Worm (Caenorhabditis elegans) whole organism, late embryonic: ENCODE measurements around the gene nspb-2.

Experiments
- Y22D7AL.16 ChIP-seq: sonication (generic microtip); optimal IDR thresholded peaks from 2 replicates; lab custom pipeline; 2016; ENCODE audit warnings: missing genetic modification characterization, missing compliant biosample characterization
- ceh-31 ChIP-seq: sonication (generic microtip); optimal IDR thresholded peaks from 2 replicates; lab custom pipeline; 2016; ENCODE audit warnings: missing genetic modification characterization, missing compliant biosample characterization
- dmd-4 ChIP-seq: sonication (generic microtip); optimal IDR thresholded peaks from 2 replicates; lab custom pipeline; 2016; ENCODE audit warnings: borderline replicate concordance, missing genetic modification characterization, missing compliant biosample characterization
- fax-1 ChIP-seq: sonication (generic microtip); optimal IDR thresholded peaks from 2 replicates; lab custom pipeline; 2016; ENCODE audit warnings: missing genotype, missing genetic modification characterization, missing compliant biosample characterization
- fkh-6 ChIP-seq: sonication (generic microtip); optimal IDR thresholded peaks from 2 replicates; lab custom pipeline; 2016; ENCODE audit warnings: missing genetic modification characterization, missing compliant biosample characterization
- lin-11 ChIP-seq: fragments of 200-800 bp; sonication (Bioruptor generic); optimal IDR thresholded peaks from 2 replicates; lab custom pipeline; 2018; ENCODE audit warnings: mild to moderate bottlenecking, missing genetic modification characterization, missing compliant biosample characterization
- pag-3 ChIP-seq: sonication (generic microtip); optimal IDR thresholded peaks from 2 replicates; lab custom pipeline; 2016; ENCODE audit warnings: missing compliant biosample characterization, missing genetic modification characterization, borderline replicate concordance
- pat-9 ChIP-seq: fragments of 200-800 bp; sonication (Bioruptor generic); optimal IDR thresholded peaks from 2 replicates; lab custom pipeline; 2018; ENCODE audit warnings: mild to moderate bottlenecking, missing genetic modification characterization, moderate library complexity, missing compliant biosample characterization
- pha-2 ChIP-seq: sonication (generic microtip); optimal IDR thresholded peaks from 2 replicates; lab custom pipeline; 2017; ENCODE audit warnings: mild to moderate bottlenecking, missing genetic modification characterization, missing compliant biosample characterization
- pqm-1 ChIP-seq: sonication (generic microtip); optimal IDR thresholded peaks from 2 replicates; lab custom pipeline; 2016; ENCODE audit warnings: missing genetic modification characterization, missing compliant biosample characterization
- sdc-2 ChIP-seq: sonication (generic microtip); optimal IDR thresholded peaks from 2 replicates; lab custom pipeline; 2016; ENCODE audit warnings: missing genotype, missing genetic modification characterization, missing compliant biosample characterization
- sox-2 ChIP-seq: fragments of 200-800 bp; sonication (Bioruptor generic); IDR thresholded peaks from 2 replicates; pipeline ENCODE4 v1.3.6; 2022; ENCODE audit warnings: missing genetic modification reagents, missing genetic modification characterization, missing compliant biosample characterization
- tbx-2 ChIP-seq: sonication (generic microtip); optimal IDR thresholded peaks from 2 replicates; lab custom pipeline; 2016; ENCODE audit warnings: missing genetic modification characterization, missing compliant biosample characterization
- unc-55 ChIP-seq: sonication (generic microtip); optimal IDR thresholded peaks from 2 replicates; lab custom pipeline; 2017; ENCODE audit warnings: missing biosample characterization, missing genetic modification reagents, missing genetic modification characterization

- TF ChIP-seq unc-55 (GFP tag; lab: Kevin White, UChicago) (no peak), pat-9 (tag; lab: Kevin White, UChicago) (no peak), pha-2 (tag; lab: Kevin White, UChicago) (no peak), sdc-2 (tag; lab: Kevin White, UChicago) (no peak), dmd-4 (tag; lab: Kevin White, UChicago) (no peak), Y22D7AL.16 (tag; lab: Kevin White, UChicago) (no peak), pag-3 (tag; lab: Kevin White, UChicago) (no peak), tbx-2 (tag; lab: Kevin White, UChicago) (no peak), fkh-6 (no peak), lin-11 (no peak), fax-1 (no peak), sox-2 (GFP tag; lab: Robert Waterston, UW) (no peak), pqm-1 (no peak), ceh-31 (tag; lab: Kevin White, UChicago) (no peak)
These were observed 27.1 kb downstream of the nspb-2 start for ce11 chrIV:6618607-6619006.
